ENCODE assay signal across 5 worm cellular contexts in the genomic region with DNA sequence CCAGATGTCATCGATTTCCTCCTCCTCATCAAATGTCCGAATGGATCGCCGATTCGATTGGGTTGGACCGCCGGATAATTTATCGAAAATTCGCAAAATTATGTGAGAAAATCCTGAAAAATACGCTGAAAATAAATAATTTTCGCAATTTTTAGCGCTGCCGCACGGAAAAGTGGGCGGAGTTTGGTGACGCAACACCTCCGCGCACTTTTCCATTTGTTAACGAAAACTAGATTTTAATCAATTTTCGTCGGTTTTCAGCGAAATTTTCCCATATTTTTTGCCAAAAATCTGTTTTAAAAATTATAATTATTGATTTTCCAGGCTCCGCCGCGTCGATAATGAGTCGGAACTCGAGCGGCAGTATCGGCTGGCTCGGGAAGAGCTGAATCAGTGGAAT.
TF ChIP-seq lines count a peak whose summit lies in the region.

A gene (plus strand): TSS at position 3 of the 400 bp plus-strand sequence.

TF ChIP-seq in whole organism, L1 larva, 84 proteins besides CTCF, POLR2A, EP300 and RAD21 (continued from another document and continues in another):
- TF ChIP-seq lsy-2 (tag; optimal IDR thresholded peaks at IDR 0.05; lab: Kevin White, UChicago) (peak; percentile 11 to 48), egl-13 (tag; optimal IDR thresholded peaks at IDR 0.05; lab: Kevin White, UChicago) (no peak), pqm-1 (tag; optimal IDR thresholded peaks at IDR 0.05; lab: Kevin White, UChicago) (no peak), skn-1 (tag; optimal IDR thresholded peaks at IDR 0.05; lab: Kevin White, UChicago) (peak; percentile 14), xbp-1 (tag; optimal IDR thresholded peaks at IDR 0.05; lab: Kevin White, UChicago) (no peak), mdl-1 (tag; optimal IDR thresholded peaks at IDR 0.05; lab: Kevin White, UChicago) (no peak), rnt-1 (tag; optimal IDR thresholded peaks at IDR 0.05; lab: Kevin White, UChicago) (no peak), fos-1 (tag; optimal IDR thresholded peaks at IDR 0.05; lab: Kevin White, UChicago) (no peak), ceh-90 (tag; optimal IDR thresholded peaks at IDR 0.05; lab: Kevin White, UChicago) (no peak), fkh-4 (tag; optimal IDR thresholded peaks at IDR 0.05; lab: Kevin White, UChicago; ENCODE audit: borderline replicate concordance) (no peak), unc-86 (tag; optimal IDR thresholded peaks at IDR 0.05; lab: Kevin White, UChicago) (no peak), nhr-76 (tag; optimal IDR thresholded peaks at IDR 0.05; lab: Kevin White, UChicago) (no peak), dsc-1 (tag; optimal IDR thresholded peaks at IDR 0.05; lab: Kevin White, UChicago) (peak; percentile 23), nhr-19 (GFP tag; conservative IDR thresholded peaks at IDR 0.05; lab: Robert Waterston, UW) (peak; percentile 52), lin-35 (GFP tag; optimal IDR thresholded peaks at IDR 0.05; lab: Kevin White, UChicago) (peak in 1 of 2 experiments; percentile 30), ces-1 (GFP tag; optimal IDR thresholded peaks at IDR 0.05; lab: Kevin White, UChicago) (no peak), lir-3 (tag; optimal IDR thresholded peaks at IDR 0.05; lab: Kevin White, UChicago; ENCODE audit: poor library complexity) (no peak), tbx-2 (tag; optimal IDR thresholded peaks at IDR 0.05; lab: Kevin White, UChicago) (peak; percentile 15), nhr-28 (tag; optimal IDR thresholded peaks at IDR 0.05; lab: Kevin White, UChicago) (no peak), nhr-237 (tag; optimal IDR thresholded peaks at IDR 0.05; lab: Kevin White, UChicago) (no peak), jun-1 (tag; optimal IDR thresholded peaks at IDR 0.05; lab: Kevin White, UChicago) (no peak), lin-13 (GFP tag; optimal IDR thresholded peaks at IDR 0.05; lab: Kevin White, UChicago) (no peak), ets-5 (GFP tag; IDR thresholded peaks at IDR 0.05; lab: Robert Waterston, UW) (no peak), vab-15 (tag; optimal IDR thresholded peaks at IDR 0.05; lab: Kevin White, UChicago) (no peak), nhr-20 (tag; optimal IDR thresholded peaks at IDR 0.05; lab: Kevin White, UChicago) (no peak), ceh-82 (tag; optimal IDR thresholded peaks at IDR 0.05; lab: Kevin White, UChicago) (peak in 1 of 3 experiments; percentile 46)

TF ChIP-seq in whole organism, L2 larva, 48 proteins besides CTCF, POLR2A, EP300 and RAD21 (continued from another document):
- peak; percentile 23 for TF ChIP-seq C34F6.9 (tag; optimal IDR thresholded peaks at IDR 0.05; lab: Kevin White, UChicago)
- TF ChIP-seq ztf-4 (tag; optimal IDR thresholded peaks at IDR 0.05; lab: Kevin White, UChicago), result no peak
- TF ChIP-seq lin-13 (GFP tag; optimal IDR thresholded peaks at IDR 0.05; lab: Kevin White, UChicago), result no peak
- TF ChIP-seq gmeb-1 (tag; optimal IDR thresholded peaks at IDR 0.05; lab: Kevin White, UChicago), result no peak

TF ChIP-seq in whole organism, L4 larva, 104 proteins besides CTCF, POLR2A, EP300 and RAD21 (continued from another document):
- TF ChIP-seq daf-16 (GFP tag; optimal IDR thresholded peaks at IDR 0.05; lab: Kevin White, UChicago) (peak in 1 of 2 experiments; percentile 9), daf-16 (tag; optimal IDR thresholded peaks at IDR 0.05; lab: Kevin White, UChicago) (no peak), aha-1 (tag; lab: Kevin White, UChicago) (peak; percentile 61), ceh-62 (tag; optimal IDR thresholded peaks at IDR 0.05; lab: Kevin White, UChicago) (no peak), cey-2 (tag; optimal IDR thresholded peaks at IDR 0.05; lab: Kevin White, UChicago; ENCODE audit: borderline replicate concordance, insufficient read depth) (no peak), nhr-10 (tag; optimal IDR thresholded peaks at IDR 0.05; lab: Kevin White, UChicago) (no peak), dmd-9 (GFP tag; IDR thresholded peaks at IDR 0.05; lab: Robert Waterston, UW) (no peak), lim-7 (GFP tag; IDR thresholded peaks at IDR 0.05; lab: Robert Waterston, UW) (no peak), nhr-28 (tag; optimal IDR thresholded peaks at IDR 0.05; lab: Kevin White, UChicago) (peak; percentile 7), spr-1 (tag; optimal IDR thresholded peaks at IDR 0.05; lab: Kevin White, UChicago) (no peak), mep-1 (tag; optimal IDR thresholded peaks at IDR 0.05; lab: Kevin White, UChicago) (peak; percentile 45), zip-11 (GFP tag; IDR thresholded peaks at IDR 0.05; lab: Robert Waterston, UW) (no peak), ama-1 (optimal IDR thresholded peaks at IDR 0.05; lab: Kevin White, UChicago) (peak; percentile 17), aly-2 (tag; optimal IDR thresholded peaks at IDR 0.05; lab: Kevin White, UChicago) (no peak), ztf-11 (tag; optimal IDR thresholded peaks at IDR 0.05; lab: Kevin White, UChicago) (no peak), lsy-2 (tag; optimal IDR thresholded peaks at IDR 0.05; lab: Kevin White, UChicago) (peak in 1 of 2 experiments; percentile 28), mes-2 (tag; optimal IDR thresholded peaks at IDR 0.05; lab: Kevin White, UChicago; ENCODE audit: poor library complexity, severe bottlenecking) (peak; percentile 48), dve-1 (tag; optimal IDR thresholded peaks at IDR 0.05; lab: Kevin White, UChicago; ENCODE audit: insufficient read depth) (peak; percentile 2), nhr-77 (tag; optimal IDR thresholded peaks at IDR 0.05; lab: Kevin White, UChicago) (peak; percentile 30), nhr-48 (tag; optimal IDR thresholded peaks at IDR 0.05; lab: Kevin White, UChicago) (no peak), Y48G9A.11 (GFP tag; IDR thresholded peaks at IDR 0.05; lab: Robert Waterston, UW) (0 out of 2 replicates have a peak, but pooled peaks have one; percentile 13), rbr-2 (tag; optimal IDR thresholded peaks at IDR 0.05; lab: Kevin White, UChicago) (peak; percentile 33), lin-1 (GFP tag; IDR thresholded peaks at IDR 0.05; lab: Robert Waterston, UW) (no peak)
TF ChIP-seq in whole organism, L4 larva: peak in this region for 14.

TF ChIP-seq in whole organism, late embryonic, 69 proteins besides CTCF, POLR2A, EP300 and RAD21 (continued from another document):
- TF ChIP-seq nfya-1 (tag; optimal IDR thresholded peaks at IDR 0.05; lab: Kevin White, UChicago) (peak; percentile 5), hlh-15 (tag; optimal IDR thresholded peaks at IDR 0.05; lab: Kevin White, UChicago) (no peak), unc-42 (tag; optimal IDR thresholded peaks at IDR 0.05; lab: Kevin White, UChicago) (peak; percentile 23)

TF ChIP-seq in whole organism, young adult, 124 proteins besides CTCF, POLR2A, EP300 and RAD21 (continued from another document and continues in another):
- TF ChIP-seq sptf-2 (GFP tag; optimal IDR thresholded peaks at IDR 0.05; lab: Kevin White, UChicago), result no peak
- TF ChIP-seq F22D6.2 (tag; optimal IDR thresholded peaks at IDR 0.05; lab: Kevin White, UChicago), result no peak
- no peak for TF ChIP-seq rpc-1 (optimal IDR thresholded peaks at IDR 0.05; lab: Kevin White, UChicago)
- no peak for TF ChIP-seq rpc-1 (tag; optimal IDR thresholded peaks at IDR 0.05; lab: Kevin White, UChicago)
- no peak for TF ChIP-seq nfyb-1 (GFP tag; IDR thresholded peaks at IDR 0.05; lab: Robert Waterston, UW)
- TF ChIP-seq ztf-28 (GFP tag; IDR thresholded peaks at IDR 0.05; lab: Robert Waterston, UW), result no peak
- no peak for TF ChIP-seq hmg-1.2 (GFP tag; IDR thresholded peaks at IDR 0.05; lab: Robert Waterston, UW)
- TF ChIP-seq ceh-27 (GFP tag; optimal IDR thresholded peaks at IDR 0.05; lab: Kevin White, UChicago), result no peak
- no peak for TF ChIP-seq Y56A3A.18 (GFP tag; IDR thresholded peaks at IDR 0.05; lab: Robert Waterston, UW)
- TF ChIP-seq madf-3 (GFP tag; IDR thresholded peaks at IDR 0.05; lab: Robert Waterston, UW), result no peak
- no peak for TF ChIP-seq sea-2 (GFP tag; IDR thresholded peaks at IDR 0.05; lab: Robert Waterston, UW)
- TF ChIP-seq nhr-179 (tag; optimal IDR thresholded peaks at IDR 0.05; lab: Kevin White, UChicago), result no peak
- no peak for TF ChIP-seq nhr-27 (tag; optimal IDR thresholded peaks at IDR 0.05; lab: Kevin White, UChicago)
- no peak for TF ChIP-seq ceh-40 (GFP tag; IDR thresholded peaks at IDR 0.05; lab: Robert Waterston, UW)
- TF ChIP-seq let-607 (tag; optimal IDR thresholded peaks at IDR 0.05; lab: Kevin White, UChicago), result no peak
- TF ChIP-seq B0035.1 (tag; optimal IDR thresholded peaks at IDR 0.05; lab: Kevin White, UChicago), result no peak
- TF ChIP-seq attf-6 (GFP tag; IDR thresholded peaks at IDR 0.05; lab: Robert Waterston, UW), result no peak
- TF ChIP-seq lsy-27 (tag; optimal IDR thresholded peaks at IDR 0.05; lab: Kevin White, UChicago; ENCODE audit: borderline replicate concordance, insufficient read depth), result no peak
- TF ChIP-seq F37B4.10 (GFP tag; IDR thresholded peaks at IDR 0.05; lab: Robert Waterston, UW), result no peak
- TF ChIP-seq pbrm-1 (GFP tag; IDR thresholded peaks at IDR 0.05; lab: Robert Waterston, UW), result 0 out of 2 replicates have a peak, but pooled peaks have one; percentile 25
- no peak for TF ChIP-seq F10E7.11 (tag; optimal IDR thresholded peaks at IDR 0.05; lab: Kevin White, UChicago)
- no peak for TF ChIP-seq aptf-2 (GFP tag; conservative IDR thresholded peaks at IDR 0.05; lab: Robert Waterston, UW)
- no peak for TF ChIP-seq ZK185.1 (tag; optimal IDR thresholded peaks at IDR 0.05; lab: Kevin White, UChicago; ENCODE audit: poor library complexity, severe bottlenecking)
- TF ChIP-seq ccch-3 (GFP tag; optimal IDR thresholded peaks at IDR 0.05; lab: Kevin White, UChicago), result no peak
- TF ChIP-seq athp-1 (tag; optimal IDR thresholded peaks at IDR 0.05; lab: Kevin White, UChicago), result no peak
- no peak for TF ChIP-seq F39B2.1 (GFP tag; IDR thresholded peaks at IDR 0.05; lab: Robert Waterston, UW)
- TF ChIP-seq Y53G8AR.9 (GFP tag; conservative IDR thresholded peaks at IDR 0.05; lab: Robert Waterston, UW), result 0 out of 2 replicates have a peak, but pooled peaks have one; percentile 55
- no peak for TF ChIP-seq snpc-3.4 (tag; optimal IDR thresholded peaks at IDR 0.05; lab: Kevin White, UChicago)
- peak in 1 of 2 experiments; percentile 13 for TF ChIP-seq rec-8 (tag; optimal IDR thresholded peaks at IDR 0.05; lab: Kevin White, UChicago)
- TF ChIP-seq K12H6.12 (tag; optimal IDR thresholded peaks at IDR 0.05; lab: Kevin White, UChicago), result peak; percentile 71
- peak; percentile 58 for TF ChIP-seq B0336.3 (GFP tag; IDR thresholded peaks at IDR 0.05; lab: Robert Waterston, UW)
- no peak for TF ChIP-seq pha-4 (tag; optimal IDR thresholded peaks at IDR 0.05; lab: Kevin White, UChicago)
- 0 out of 2 replicates have a peak, but pooled peaks have one; percentile 19 for TF ChIP-seq zfh-2 (GFP tag; conservative IDR thresholded peaks at IDR 0.05; lab: Robert Waterston, UW)
- no peak for TF ChIP-seq madf-6 (GFP tag; IDR thresholded peaks at IDR 0.05; lab: Robert Waterston, UW)
- no peak for TF ChIP-seq lag-1 (GFP tag; IDR thresholded peaks at IDR 0.05; lab: Robert Waterston, UW)
- TF ChIP-seq ztf-25 (GFP tag; IDR thresholded peaks at IDR 0.05; lab: Robert Waterston, UW), result no peak
- TF ChIP-seq D2030.7 (GFP tag; IDR thresholded peaks at IDR 0.05; lab: Robert Waterston, UW), result 0 out of 2 replicates have a peak, but pooled peaks have one; percentile 15
- no peak for TF ChIP-seq ztf-22 (GFP tag; optimal IDR thresholded peaks at IDR 0.05; lab: Kevin White, UChicago)
- no peak for TF ChIP-seq dpff-1 (tag; optimal IDR thresholded peaks at IDR 0.05; lab: Kevin White, UChicago)
- TF ChIP-seq nhr-120 (GFP tag; IDR thresholded peaks at IDR 0.05; lab: Robert Waterston, UW), result no peak
- TF ChIP-seq hmg-20 (GFP tag; IDR thresholded peaks at IDR 0.05; lab: Robert Waterston, UW), result no peak
- TF ChIP-seq madf-10 (tag; optimal IDR thresholded peaks at IDR 0.05; lab: Kevin White, UChicago), result no peak
- no peak for TF ChIP-seq atf-7 (tag; optimal IDR thresholded peaks at IDR 0.05; lab: Kevin White, UChicago)
- no peak for TF ChIP-seq Y67H2A.10 (GFP tag; conservative IDR thresholded peaks at IDR 0.05; lab: Robert Waterston, UW)
- no peak for TF ChIP-seq fkh-3 (tag; optimal IDR thresholded peaks at IDR 0.05; lab: Kevin White, UChicago)
- no peak for TF ChIP-seq T26A5.8 (tag; optimal IDR thresholded peaks at IDR 0.05; lab: Kevin White, UChicago)
- TF ChIP-seq hlh-12 (tag; optimal IDR thresholded peaks at IDR 0.05; lab: Kevin White, UChicago), result no peak
- no peak for TF ChIP-seq him-1 (tag; optimal IDR thresholded peaks at IDR 0.05; lab: Kevin White, UChicago)
- TF ChIP-seq lin-35 (GFP tag; optimal IDR thresholded peaks at IDR 0.05; lab: Kevin White, UChicago), result no peak
- no peak for TF ChIP-seq akir-1 (GFP tag; optimal IDR thresholded peaks at IDR 0.05; lab: Kevin White, UChicago)
- TF ChIP-seq ekl-4 (GFP tag; IDR thresholded peaks at IDR 0.05; lab: Robert Waterston, UW), result no peak; the same call in 1 of the 2 replicates
- no peak for TF ChIP-seq ztf-3 (GFP tag; optimal IDR thresholded peaks at IDR 0.05; lab: Kevin White, UChicago)
- TF ChIP-seq nfya-2 (GFP tag; IDR thresholded peaks at IDR 0.05; lab: Robert Waterston, UW), result no peak
- TF ChIP-seq ztf-26 (tag; optimal IDR thresholded peaks at IDR 0.05; lab: Kevin White, UChicago), result no peak
- TF ChIP-seq dox-1 (GFP tag; IDR thresholded peaks at IDR 0.05; lab: Robert Waterston, UW), result peak; percentile 56
- no peak for TF ChIP-seq ets-4 (GFP tag; optimal IDR thresholded peaks at IDR 0.05; lab: Kevin White, UChicago)
- TF ChIP-seq F55B11.4 (tag; optimal IDR thresholded peaks at IDR 0.05; lab: Kevin White, UChicago; ENCODE audit: borderline replicate concordance, insufficient read depth), result no peak
- 0 out of 2 replicates have a peak, but pooled peaks have one; percentile 22 for TF ChIP-seq mcd-1 (GFP tag; IDR thresholded peaks at IDR 0.05; lab: Robert Waterston, UW)
- no peak for TF ChIP-seq snpc-1.1 (tag; optimal IDR thresholded peaks at IDR 0.05; lab: Kevin White, UChicago; ENCODE audit: insufficient read depth)
- TF ChIP-seq C06A6.2 (GFP tag; conservative IDR thresholded peaks at IDR 0.05; lab: Robert Waterston, UW), result no peak
- TF ChIP-seq cebp-2 (GFP tag; IDR thresholded peaks at IDR 0.05; lab: Robert Waterston, UW), result no peak
- no peak; the same call in 1 of the 2 replicates for TF ChIP-seq lir-1 (GFP tag; conservative IDR thresholded peaks at IDR 0.05; lab: Robert Waterston, UW)
- no peak for TF ChIP-seq gei-17 (GFP tag; optimal IDR thresholded peaks at IDR 0.05; lab: Kevin White, UChicago)
- no peak for TF ChIP-seq cebp-1 (GFP tag; IDR thresholded peaks at IDR 0.05; lab: Robert Waterston, UW)
- peak; percentile 55 for TF ChIP-seq cebp-1 (tag; optimal IDR thresholded peaks at IDR 0.05; lab: Kevin White, UChicago)
- TF ChIP-seq ceh-91 (GFP tag; IDR thresholded peaks at IDR 0.05; lab: Robert Waterston, UW), result 0 out of 2 replicates have a peak, but pooled peaks have one; percentile 17
- no peak for TF ChIP-seq rcor-1 (GFP tag; IDR thresholded peaks at IDR 0.05; lab: Robert Waterston, UW)
- TF ChIP-seq snpc-1.3 (tag; optimal IDR thresholded peaks at IDR 0.05; lab: Kevin White, UChicago; ENCODE audit: insufficient read depth), result peak; percentile 39
- TF ChIP-seq egl-18 (GFP tag; IDR thresholded peaks at IDR 0.05; lab: Robert Waterston, UW), result no peak
- peak; percentile 57 for TF ChIP-seq ztf-18 (tag; optimal IDR thresholded peaks at IDR 0.05; lab: Kevin White, UChicago)
- no peak for TF ChIP-seq lin-26 (GFP tag; IDR thresholded peaks at IDR 0.05; lab: Robert Waterston, UW)
- TF ChIP-seq xnd-1 (tag; optimal IDR thresholded peaks at IDR 0.05; lab: Kevin White, UChicago), result no peak
- no peak for TF ChIP-seq somi-1 (GFP tag; optimal IDR thresholded peaks at IDR 0.05; lab: Kevin White, UChicago)
- TF ChIP-seq chd-7 (tag; optimal IDR thresholded peaks at IDR 0.05; lab: Kevin White, UChicago), result no peak
- no peak for TF ChIP-seq B0019.2 (GFP tag; conservative IDR thresholded peaks at IDR 0.05; lab: Robert Waterston, UW)
- no peak for TF ChIP-seq ceh-58 (GFP tag; IDR thresholded peaks at IDR 0.05; lab: Robert Waterston, UW)
- TF ChIP-seq snpc-4 (GFP tag; optimal IDR thresholded peaks at IDR 0.05; lab: Kevin White, UChicago), result no peak
- TF ChIP-seq snpc-4 (tag; optimal IDR thresholded peaks at IDR 0.05; lab: Kevin White, UChicago), result no peak
